Fruit fly (Drosophila melanogaster): ENCODE results near the gene Plc21C.
A peak's percentile ranks its signal among the peaks of the same experiment; 100 is the strongest.

Plc21C gene

DNA sequence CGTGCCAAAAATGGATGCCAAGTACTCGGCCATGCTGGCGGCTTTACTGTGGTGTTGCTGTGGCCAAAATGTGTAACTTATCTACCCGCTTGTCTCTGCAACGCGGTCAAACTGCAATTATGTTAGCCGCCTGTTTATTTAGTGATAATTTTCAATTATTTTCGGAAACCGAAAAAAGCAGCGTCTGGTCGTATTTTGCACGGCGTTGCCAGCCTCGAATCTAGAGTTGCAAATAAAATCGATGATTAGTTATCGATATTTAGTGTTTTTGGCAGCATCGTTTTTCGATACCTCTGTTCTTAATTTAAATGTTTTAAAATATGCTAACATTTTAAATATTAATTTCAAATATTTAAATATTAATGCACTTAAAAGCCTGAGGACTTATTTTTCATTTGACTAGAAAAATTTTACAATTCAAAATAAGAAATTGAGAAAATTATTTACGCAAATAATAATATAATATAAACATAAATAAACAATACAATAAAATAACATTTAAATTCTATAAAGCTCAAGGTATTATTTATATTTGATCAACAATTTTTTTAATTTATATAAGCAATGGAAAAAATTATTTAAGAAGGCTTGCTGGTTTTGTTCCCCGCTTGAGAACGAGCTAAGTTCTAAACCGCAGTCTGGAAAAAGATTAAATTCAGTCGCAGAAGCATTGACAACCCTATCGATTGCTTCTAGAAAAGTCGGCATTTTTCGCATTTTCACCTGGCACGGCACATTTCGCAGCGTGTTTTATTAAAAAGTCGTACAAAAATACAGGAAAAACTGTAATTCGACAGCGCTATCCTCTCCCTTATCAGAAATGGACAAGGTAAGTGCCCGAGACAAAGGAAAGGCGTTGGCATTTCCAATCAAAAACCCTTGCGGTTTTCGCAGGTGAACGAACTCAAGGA is 11.0 kb upstream of the Plc21C start, which contains the start of the genes U2af38 and Stip1:
Gene U2af38, minus strand, starts transcription at position 230 of the 911 bp plus-strand sequence.
Gene Stip1, plus strand, starts transcription at position 671 of the 911 bp plus-strand sequence.
- no peak for TF ChIP-seq CG17801 (GFP tag; optimal IDR thresholded peaks at IDR 0.05; ENCODE audit: partially characterized antibody)

DNA sequence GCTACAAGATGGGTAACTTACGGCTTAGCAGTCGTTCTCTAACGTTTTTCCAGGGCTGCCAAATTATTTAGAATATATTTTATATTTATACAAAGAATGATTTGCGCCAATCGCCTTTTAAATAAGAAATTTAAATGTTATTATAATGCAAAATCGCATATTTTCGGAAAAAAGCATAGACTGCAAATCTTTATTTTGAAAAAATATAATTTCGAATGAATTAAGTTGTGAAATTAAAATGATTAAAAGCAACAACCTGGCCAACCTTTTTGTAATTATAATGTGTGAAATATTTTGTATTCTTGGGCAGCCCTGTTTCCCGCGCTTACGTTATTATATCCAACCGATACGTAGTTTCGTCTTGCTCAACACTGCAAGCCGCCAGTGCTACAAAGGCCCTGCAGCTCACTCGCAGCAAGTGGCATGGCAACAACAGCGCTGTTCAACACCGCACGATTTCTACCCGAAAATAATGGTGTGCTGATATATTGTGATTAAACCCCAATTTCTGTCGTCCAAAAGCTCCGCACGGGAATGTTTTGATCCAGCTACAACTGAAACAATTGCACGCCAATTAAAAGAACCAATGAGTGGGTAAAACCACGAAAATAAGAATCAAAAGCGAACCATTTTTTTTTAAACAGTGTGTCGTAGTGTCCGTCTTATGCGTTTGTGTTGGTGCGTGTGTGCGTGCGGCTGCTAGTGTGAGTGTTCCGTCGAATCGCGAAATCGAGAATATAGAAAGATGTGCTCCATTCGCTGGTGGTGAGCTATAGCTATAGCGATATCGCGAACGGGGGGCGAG is 8.1 kb upstream of the Plc21C start, which contains the start of gene Pi3K21B:
Gene Pi3K21B, plus strand, starts transcription at position 401 of the 805 bp plus-strand sequence.
- TF ChIP-seq CG17801 (GFP tag; optimal IDR thresholded peaks at IDR 0.05; ENCODE audit: partially characterized antibody), result peak; percentile 81

DNA sequence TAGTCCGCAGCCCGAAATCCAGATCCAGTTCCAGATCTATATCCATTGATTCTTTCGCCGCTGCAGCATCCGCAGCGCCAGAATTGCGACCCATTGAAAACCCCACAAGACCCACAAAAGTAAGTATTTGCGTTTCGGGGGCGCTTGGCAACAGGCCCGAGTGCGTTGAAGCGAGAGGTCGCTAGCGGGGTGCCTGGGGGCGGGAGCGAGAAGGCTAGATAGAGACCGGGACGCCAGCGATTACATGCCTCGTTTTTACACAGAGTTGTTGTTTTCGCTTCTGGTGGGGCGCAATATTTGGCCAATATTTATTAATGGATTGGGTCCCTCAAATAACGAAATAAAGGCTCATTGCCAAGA is 7.5 kb upstream of the Plc21C start:
- TF ChIP-seq CG17801 (GFP tag; optimal IDR thresholded peaks at IDR 0.05; ENCODE audit: partially characterized antibody), result no peak

DNA sequence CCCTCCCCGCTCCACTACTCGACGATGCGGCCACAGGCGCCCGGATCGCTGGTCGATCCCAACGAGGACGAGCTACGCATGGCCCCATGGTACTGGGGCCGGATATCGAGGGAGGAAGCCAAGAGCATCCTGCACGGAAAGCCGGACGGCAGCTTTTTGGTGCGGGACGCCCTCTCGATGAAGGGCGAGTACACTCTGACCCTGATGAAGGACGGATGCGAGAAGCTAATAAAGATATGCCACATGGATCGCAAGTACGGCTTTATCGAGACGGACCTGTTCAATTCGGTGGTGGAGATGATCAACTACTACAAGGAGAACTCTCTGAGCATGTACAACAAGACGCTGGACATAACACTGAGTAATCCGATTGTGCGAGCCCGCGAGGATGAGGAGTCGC is 6.7 kb upstream of the Plc21C start:
- TF ChIP-seq CG17801 (GFP tag; optimal IDR thresholded peaks at IDR 0.05; ENCODE audit: partially characterized antibody), result no peak

DNA sequence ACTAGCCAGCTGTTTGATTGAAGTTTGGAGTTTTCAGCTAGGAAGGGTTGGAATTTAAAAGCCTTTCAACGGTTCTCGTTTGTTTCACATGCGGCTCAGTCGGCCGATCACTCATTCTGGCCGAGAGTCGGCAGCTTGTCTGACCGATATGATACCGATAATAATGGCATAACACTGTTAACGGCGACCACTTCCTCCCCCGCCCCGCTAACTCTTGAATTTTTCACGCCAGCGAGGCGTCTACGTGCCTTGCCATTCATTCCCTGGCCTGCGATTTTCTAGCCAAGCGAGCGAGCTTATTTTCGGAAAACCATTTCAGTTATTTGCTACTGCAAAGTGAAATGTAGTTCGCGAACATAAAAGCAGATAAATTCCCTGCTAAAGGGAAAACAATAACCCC is 5.7 kb upstream of the Plc21C start:
- no peak for TF ChIP-seq CG17801 (GFP tag; optimal IDR thresholded peaks at IDR 0.05; ENCODE audit: partially characterized antibody)

DNA sequence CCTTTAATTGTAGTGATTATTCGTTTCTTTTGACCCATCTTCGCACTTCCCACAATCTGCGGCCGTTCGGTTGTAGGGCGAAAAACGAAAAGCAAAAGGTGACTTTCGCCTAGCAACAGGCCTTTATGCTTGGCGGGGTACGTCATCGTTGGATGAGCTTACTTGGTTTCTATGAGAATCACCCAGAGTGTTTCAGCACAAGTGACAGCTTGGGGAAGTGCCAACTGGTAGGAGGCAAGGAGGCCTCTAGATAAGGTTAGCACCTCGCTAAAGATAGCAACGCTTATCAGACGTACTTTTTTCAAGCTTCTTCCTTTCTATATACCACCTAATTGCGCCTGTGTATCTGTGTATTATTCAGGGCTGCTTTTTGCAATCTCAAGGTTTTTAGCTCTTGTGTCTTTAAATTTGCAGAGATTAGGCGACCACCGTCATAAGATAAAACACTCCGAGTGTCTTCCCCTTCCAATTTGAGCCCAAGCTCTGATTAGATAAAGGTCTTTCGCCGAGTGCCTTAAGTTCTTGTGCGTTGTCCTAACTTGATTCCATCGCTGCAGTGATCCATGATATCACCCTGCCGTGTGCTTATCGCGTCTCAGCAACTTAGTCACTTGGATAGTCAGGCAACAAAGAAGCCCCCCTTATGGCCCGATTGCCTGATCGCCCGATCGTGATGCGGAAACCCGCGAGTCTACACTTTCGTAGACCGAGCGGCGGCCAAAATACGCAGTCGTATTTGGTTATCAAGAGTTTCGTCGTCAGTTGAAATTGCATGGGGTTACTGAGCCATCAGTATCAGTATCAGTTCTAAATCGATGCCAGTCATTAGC is 4.6 kb upstream of the Plc21C start:
- TF ChIP-seq CG17801 (GFP tag; optimal IDR thresholded peaks at IDR 0.05; ENCODE audit: partially characterized antibody), result no peak

DNA sequence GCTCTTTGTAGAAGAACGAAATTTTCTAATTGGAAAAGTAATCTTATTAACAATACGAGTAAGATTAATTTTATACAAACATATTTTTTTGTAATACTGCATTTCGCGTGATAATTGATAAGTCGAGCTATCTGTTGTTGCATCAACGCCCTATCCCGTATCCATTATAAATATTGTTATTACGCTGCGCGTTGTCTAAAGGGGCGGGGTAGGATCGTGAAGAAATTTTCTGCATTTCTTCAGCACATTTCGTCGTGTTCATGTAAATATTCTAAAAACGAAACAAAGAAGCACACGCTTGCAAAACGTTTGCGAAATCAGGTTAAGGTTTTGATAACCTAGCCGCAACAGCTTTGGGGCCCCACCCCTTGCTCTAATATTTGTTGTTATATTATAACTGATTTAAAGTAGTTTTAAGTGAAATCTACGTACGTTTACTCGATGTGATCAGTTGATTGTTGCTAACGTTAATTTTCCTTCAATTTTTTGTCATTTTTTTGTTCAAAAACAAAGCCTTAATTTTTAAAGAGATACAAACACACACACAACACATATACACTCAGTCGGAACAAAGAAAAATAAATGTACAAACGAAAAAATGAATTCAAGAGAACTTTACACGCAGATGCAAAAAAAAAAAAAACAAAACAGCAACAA is 2.3 kb upstream of the Plc21C start:
- TF ChIP-seq CG17801 (GFP tag; optimal IDR thresholded peaks at IDR 0.05; ENCODE audit: partially characterized antibody), result no peak

DNA sequence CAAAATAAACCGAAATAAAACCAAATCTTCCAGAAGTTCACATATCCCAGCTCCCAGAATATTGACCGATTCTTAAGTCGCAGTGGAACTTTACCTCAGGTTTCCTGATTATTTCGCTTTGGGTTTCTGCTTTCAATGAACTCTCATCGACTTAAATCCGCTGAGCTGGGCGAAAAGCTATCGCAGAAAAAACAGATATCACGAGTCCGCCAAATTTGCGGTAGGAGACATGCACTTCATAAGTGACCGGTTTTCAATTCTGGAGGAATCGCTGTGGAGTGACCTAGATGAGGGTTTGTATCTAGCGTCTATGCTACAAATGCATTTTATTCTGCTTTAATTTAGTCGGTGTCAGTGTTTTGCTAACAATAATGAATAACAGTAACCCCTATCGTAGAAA is 537 bp upstream of the Plc21C start:
- no peak for TF ChIP-seq CG17801 (GFP tag; optimal IDR thresholded peaks at IDR 0.05; ENCODE audit: partially characterized antibody)

DNA sequence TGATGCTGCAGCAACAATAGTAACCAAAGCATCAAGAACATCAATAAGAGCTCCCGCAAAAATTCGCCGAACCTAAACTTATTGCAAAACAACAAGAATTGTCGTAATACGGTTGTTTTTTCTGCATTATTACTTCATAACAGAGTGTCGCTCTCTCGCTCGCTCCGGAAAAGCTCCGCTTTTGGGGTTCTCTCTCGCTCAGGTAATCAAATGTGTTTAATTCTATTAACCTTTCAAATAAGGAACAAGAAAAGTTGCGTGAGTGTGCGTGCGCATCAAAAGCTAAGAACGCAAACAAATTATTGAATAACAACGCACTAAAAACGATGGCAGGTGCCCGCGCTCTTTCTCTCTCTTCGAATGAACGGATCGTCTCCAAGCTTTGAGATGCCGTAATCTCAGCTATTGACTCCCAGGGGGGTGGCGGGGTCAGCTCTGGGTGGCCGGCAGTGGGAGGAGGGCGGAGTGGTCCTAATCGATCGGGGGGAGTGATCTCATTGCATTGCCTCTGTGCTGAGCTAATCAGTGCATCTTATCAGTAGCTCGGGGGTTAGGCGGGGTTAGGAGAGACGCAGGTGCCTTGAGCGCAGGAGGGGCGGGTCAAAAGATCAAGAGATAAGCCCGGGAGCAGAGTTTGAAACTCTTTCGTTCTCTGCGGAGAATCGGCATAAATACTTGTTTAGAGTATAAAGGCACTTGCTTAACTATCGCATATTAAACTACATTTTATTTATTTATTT is 623 bp downstream of the Plc21C start:
- no peak for TF ChIP-seq CG17801 (GFP tag; optimal IDR thresholded peaks at IDR 0.05; ENCODE audit: partially characterized antibody)

DNA sequence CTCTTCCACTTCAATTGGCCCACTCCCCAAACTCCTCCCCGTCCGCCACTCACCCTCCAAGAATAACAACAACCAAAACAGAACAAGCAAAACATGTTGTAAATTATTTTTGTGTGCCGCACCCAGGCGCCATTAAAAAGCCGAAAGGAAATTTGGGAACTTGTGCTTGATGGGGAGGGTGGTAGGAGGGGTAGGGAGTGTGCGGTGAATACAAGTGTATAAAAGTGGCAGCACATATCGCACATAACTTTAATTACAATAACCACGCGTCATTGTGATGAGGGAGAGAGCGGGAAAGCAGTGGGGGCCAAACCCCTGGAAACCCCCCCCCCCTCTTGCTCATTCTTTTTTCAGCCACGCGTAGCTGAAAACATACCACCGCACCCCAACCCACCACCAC is 1.4 kb downstream of the Plc21C start:
- TF ChIP-seq CG17801 (GFP tag; optimal IDR thresholded peaks at IDR 0.05; ENCODE audit: partially characterized antibody), result no peak

DNA sequence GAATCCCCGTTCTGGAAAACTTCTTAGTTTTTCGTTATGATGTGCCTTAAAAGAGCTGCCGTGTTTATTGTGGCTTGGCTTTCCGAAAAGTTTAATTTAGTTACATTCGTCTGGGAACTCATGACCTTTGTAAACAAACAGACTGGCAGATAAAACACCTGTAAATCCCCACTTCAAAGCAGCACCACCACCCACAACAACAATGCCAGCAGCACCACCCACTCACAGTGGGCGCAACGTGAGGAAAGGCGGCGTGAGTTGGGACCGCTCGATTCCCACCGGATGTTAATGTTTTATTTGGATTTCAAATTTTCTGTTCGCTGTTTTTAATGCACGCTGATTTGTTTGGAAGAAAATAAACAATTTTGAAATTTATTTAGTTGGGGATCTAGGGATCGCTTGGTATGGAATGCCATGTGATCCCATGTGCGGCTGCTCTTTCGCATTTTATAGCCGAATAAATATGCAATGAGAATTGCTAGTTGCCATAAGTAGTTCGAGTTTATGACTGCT is 2.5 kb downstream of the Plc21C start:
- TF ChIP-seq CG17801 (GFP tag; optimal IDR thresholded peaks at IDR 0.05; ENCODE audit: partially characterized antibody), result no peak

DNA sequence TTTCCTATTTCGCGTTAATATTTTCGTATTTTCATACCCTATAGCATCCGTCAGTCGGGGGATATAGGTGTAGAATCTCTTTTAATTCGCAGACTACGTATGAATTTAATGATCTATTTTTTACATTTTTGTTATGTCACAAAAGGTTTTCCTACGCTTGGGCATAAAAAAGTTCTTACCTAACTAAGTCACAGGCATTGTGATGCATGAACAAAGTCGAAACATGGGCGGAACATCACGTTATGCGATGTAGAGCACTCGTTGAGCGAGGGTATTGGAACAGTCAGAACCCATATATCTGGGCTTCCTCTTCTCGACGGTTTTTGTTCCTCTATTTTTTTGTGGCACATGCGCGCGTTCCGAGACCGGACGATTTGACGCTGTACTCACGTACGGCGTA is 3.4 kb downstream of the Plc21C start:
- TF ChIP-seq CG17801 (GFP tag; optimal IDR thresholded peaks at IDR 0.05; ENCODE audit: partially characterized antibody), result peak; percentile 4

DNA sequence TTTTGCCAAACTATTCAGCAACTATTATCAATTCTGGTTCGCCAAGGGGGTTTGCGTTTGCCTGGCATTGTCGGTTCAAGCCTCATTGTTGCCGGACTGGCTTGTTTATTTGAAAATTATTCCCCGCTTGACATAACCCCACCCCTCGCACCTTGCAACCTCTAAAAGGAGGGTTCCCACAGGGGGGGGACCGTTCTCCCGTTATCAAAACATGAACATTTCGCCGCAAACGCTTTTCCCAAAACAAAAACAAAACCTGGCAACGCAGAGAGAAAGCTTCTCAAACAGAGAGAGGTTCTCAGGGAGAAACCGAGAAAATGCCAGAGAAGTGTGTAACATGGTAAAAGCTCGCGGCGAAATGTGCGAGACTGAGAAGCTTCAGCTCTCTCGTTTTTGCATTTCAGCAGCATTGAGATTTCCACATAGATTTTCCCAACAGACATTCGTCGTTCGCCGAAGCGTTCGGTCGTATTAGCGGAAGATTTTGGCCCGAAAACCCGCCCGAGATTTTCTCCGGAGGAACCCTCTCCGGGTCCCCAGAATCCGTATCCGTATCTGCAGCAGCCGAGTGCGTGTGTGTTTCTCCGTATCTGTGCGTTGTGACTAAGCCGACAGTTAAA is 4.2 kb downstream of the Plc21C start:
- TF ChIP-seq CG17801 (GFP tag; optimal IDR thresholded peaks at IDR 0.05; ENCODE audit: partially characterized antibody), result no peak

Measured in ovary, adult (tissue).